Worm (Caenorhabditis elegans): ENCODE data around the gene atat-2.

atat-2 gene

DNA sequence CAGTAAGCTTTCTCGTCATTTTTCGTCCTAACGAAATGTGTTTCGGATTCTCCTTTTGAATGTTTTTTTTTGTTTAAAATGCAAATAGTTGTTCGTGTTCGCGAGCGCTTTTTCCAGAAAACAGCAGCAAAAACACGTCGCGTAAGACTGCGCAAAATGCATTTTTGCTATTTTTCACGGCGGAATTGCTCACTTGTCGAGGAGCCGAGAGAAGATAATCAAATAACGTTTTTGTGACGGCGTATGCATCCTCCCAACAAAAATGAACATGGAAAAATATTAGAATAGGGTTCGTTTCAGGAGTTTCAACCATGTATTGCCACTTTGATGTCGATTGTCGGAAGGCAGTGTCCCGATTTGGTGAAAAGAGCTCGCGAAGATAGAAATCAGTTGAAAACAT lies 28.1 kb downstream of the atat-2 start:
- peak; percentile 74 for TF ChIP-seq ces-1 (GFP tag; optimal IDR thresholded peaks at IDR 0.05)
- TF ChIP-seq php-3 (GFP tag; IDR thresholded peaks at IDR 0.05): no peak

DNA sequence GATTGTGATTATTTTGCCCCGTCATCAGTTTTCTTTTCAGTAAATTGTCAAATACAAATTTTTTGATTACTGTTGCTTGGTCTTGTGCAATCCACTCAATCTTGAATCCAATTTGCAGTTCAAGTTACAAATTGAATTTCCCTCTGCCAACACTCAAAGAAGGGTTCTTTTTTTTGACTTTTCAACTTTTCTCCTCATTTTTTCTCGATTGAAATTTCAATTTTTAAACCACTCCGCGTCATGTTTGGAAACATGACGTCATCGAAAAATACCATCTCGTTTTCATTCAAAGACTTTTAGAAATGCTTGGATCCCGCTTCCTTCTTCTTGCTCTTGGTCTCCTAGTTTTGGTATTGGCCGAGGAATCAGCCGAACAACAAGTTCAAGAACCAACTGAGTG lies 36.7 kb downstream of the atat-2 start, which contains the start of gene flp-7:
flp-7 (plus strand) TSS at position 301 of the 400 bp plus-strand sequence.
- TF ChIP-seq ces-1 (GFP tag; optimal IDR thresholded peaks at IDR 0.05) (peak; percentile 30), spr-3 (GFP tag; optimal IDR thresholded peaks at IDR 0.05) (no peak)

DNA sequence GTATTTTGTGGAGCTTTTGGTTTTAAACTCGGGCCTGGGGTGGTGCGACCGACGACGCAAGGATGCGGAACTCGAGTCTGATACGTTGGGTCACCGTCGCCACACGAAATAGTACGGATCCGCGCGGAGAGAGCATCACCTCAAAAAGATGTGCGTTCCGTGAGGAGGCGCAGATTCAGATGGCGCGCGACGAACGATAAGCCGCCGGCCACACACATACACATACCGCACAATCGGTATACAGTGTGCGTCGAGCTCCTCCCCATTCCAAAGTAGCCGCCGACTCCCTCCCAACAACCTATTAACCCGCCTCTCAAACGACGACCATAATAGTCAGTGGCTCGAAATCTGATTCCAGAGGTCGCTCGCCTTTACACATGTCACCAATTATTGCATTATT lies 41.2 kb downstream of the atat-2 start, which contains the start of gene F49E10.2:
F49E10.2 (plus strand) TSS at position 301 of the 400 bp plus-strand sequence.
- TF ChIP-seq hif-1 (tag; optimal IDR thresholded peaks at IDR 0.05) (no peak), ceh-32 (tag; optimal IDR thresholded peaks at IDR 0.05; ENCODE audit: poor library complexity) (no peak)

DNA sequence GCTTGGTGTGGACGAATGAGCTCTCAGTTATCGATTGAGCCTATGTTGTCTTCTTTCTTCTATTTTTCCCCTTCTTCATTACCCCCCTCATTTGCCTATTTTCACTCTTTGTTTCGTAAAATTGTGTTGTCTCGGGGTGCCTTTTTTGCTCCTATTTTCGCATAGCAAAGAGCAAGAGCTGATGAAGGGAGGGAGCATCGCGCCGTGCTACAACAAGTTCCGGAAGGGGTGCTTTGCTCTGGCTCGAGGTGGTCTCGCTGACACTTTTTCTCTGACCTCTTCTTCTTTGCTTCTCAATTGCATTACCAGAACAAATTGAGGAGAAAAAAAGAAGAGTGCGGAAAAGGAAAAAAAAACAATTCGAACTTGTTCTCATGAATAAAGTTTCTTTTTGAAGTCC lies 47.1 kb downstream of the atat-2 start:
- TF ChIP-seq ctbp-1 (GFP tag; IDR thresholded peaks at IDR 0.05) (peak; percentile 56; the same call in 1 of the 2 replicates), tra-1 (GFP tag; IDR thresholded peaks at IDR 0.05) (no peak), unc-130 (GFP tag; optimal IDR thresholded peaks at IDR 0.05) (no peak), rbr-2 (tag; optimal IDR thresholded peaks at IDR 0.05) (peak; percentile 7), vab-7 (GFP tag; IDR thresholded peaks at IDR 0.05) (no peak), ztf-7 (tag; optimal IDR thresholded peaks at IDR 0.05) (no peak), fkh-10 (GFP tag; optimal IDR thresholded peaks at IDR 0.05) (peak; percentile 86), madf-5 (GFP tag; IDR thresholded peaks at IDR 0.05) (no peak), hmg-1.1 (GFP tag; IDR thresholded peaks at IDR 0.05) (0 out of 2 replicates have a peak, but pooled peaks have one; percentile 25), aha-1 (tag) (peak; percentile 66), ces-1 (GFP tag; optimal IDR thresholded peaks at IDR 0.05) (peak; percentile 37), unc-62 (GFP tag; optimal IDR thresholded peaks at IDR 0.05 in 1 of 2) (peak in 1 of 2 experiments; percentile 96), unc-62 (tag; optimal IDR thresholded peaks at IDR 0.05) (no peak)

DNA sequence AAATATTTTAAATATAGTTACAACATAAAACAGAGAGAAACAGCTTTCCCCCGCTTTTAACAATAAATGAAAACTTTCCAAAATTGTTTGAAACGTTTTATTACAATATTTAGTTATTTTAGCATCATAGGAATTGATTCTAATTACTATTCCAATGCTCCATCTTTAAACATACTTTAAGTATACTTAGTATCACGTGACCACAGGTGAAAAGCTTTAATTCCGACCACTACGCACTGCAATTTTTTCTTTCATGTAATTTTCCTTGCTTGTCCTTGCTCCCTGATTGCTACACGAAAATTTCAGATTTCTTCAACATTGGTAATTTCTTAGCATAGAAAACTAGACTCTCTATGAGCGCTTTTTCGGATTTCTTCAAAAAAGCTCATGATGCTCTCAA lies 48.1 kb downstream of the atat-2 start, which contains the start of gene tbc-16:
tbc-16 (plus strand) TSS at position 301 of the 400 bp plus-strand sequence.
- TF ChIP-seq ceh-44 (GFP tag; IDR thresholded peaks at IDR 0.05): no peak
- no peak for TF ChIP-seq php-3 (GFP tag; IDR thresholded peaks at IDR 0.05)
- peak; percentile 85 for TF ChIP-seq aha-1 (tag)

DNA sequence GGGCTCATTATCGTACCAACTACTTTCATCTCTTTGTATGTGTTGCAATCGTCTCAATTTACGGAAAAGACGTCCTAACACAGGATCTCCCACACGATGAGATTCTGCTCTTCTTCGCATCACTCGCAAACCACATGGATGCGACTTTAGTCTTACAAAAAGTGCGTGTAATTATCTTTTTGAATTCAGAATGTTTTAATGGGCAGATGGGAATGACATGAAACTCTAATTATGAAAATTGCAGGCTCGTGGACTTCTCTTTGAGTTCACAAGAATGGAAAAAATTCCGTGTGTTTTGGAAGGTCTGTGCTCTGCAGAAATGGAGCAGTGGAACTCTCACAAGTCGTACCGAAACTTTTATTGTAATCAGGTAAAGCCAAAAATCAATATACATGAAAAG lies 52.6 kb downstream of the atat-2 start:
- TF ChIP-seq unc-62 (GFP tag; optimal IDR thresholded peaks at IDR 0.05 in 1 of 2): peak in 1 of 2 experiments; percentile 68
- TF ChIP-seq unc-62 (tag; optimal IDR thresholded peaks at IDR 0.05): no peak
- no peak for TF ChIP-seq fos-1 (tag; optimal IDR thresholded peaks at IDR 0.05)
